Worm (Caenorhabditis elegans): ENCODE data around the gene C25E10.13.

DNA sequence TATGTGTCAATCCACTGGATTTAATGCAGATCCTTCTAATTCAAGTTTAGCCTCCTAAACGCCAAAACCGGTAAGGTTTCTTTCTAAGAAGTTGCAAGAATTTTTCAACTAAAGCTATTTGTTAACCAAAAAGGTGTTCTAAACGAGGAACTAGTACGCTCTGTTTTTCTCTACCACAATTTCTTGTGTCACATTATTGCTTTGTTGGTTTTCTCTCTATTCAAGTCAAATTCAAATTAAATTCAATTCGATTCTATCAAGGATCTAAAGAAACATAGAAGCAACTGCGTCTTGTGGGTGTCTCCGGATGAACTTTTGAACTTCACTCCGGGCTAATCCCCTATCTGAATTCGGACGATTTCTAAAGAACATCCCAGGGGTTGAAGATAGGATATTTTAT lies 43.0 kb upstream of the C25E10.13 start, which contains the start of gene oac-40:
- TF ChIP-seq nfya-1 (tag; optimal IDR thresholded peaks at IDR 0.05; ENCODE audit: borderline replicate concordance, insufficient read depth) (no peak), F55B11.4 (tag; optimal IDR thresholded peaks at IDR 0.05; ENCODE audit: borderline replicate concordance, insufficient read depth) (no peak), bed-2 (GFP tag; IDR thresholded peaks at IDR 0.05) (no peak)
